Worm (Caenorhabditis elegans): Measurements from ENCODE around the gene F52C9.5.
A peak's percentile ranks its signal among the peaks of the same experiment; 100 is the strongest.

Gene F52C9.5

ce11 chrIII:5280228-5280627 lies 21.8 kb upstream of the F52C9.5 start (continued):
- TF ChIP-seq ZK546.5 (tag; optimal IDR thresholded peaks at IDR 0.05) (no peak), blmp-1 (tag; optimal IDR thresholded peaks at IDR 0.05; ENCODE audit: insufficient read depth) (no peak), F13H6.1 (tag; optimal IDR thresholded peaks at IDR 0.05) (no peak), nhr-25 (tag; optimal IDR thresholded peaks at IDR 0.05) (no peak), nhr-129 (tag; optimal IDR thresholded peaks at IDR 0.05) (peak; percentile 43), nhr-237 (tag; optimal IDR thresholded peaks at IDR 0.05) (no peak), lsy-2 (tag; optimal IDR thresholded peaks at IDR 0.05) (peak in 1 of 2 experiments; percentile 46), sem-4 (tag; optimal IDR thresholded peaks at IDR 0.05) (no peak), ama-1 (optimal IDR thresholded peaks at IDR 0.05) (no peak), skn-1 (tag; optimal IDR thresholded peaks at IDR 0.05) (no peak), nhr-21 (tag; optimal IDR thresholded peaks at IDR 0.05) (no peak)

ce11 chrIII:5285484-5285883 lies 16.5 kb upstream of the F52C9.5 start:
- no peak for TF ChIP-seq nhr-11 (tag; optimal IDR thresholded peaks at IDR 0.05)
- no peak for TF ChIP-seq Y55F3AM.14 (GFP tag; optimal IDR thresholded peaks at IDR 0.05)
- no peak for TF ChIP-seq F13H6.1 (tag; optimal IDR thresholded peaks at IDR 0.05)
- TF ChIP-seq unc-39 (tag; optimal IDR thresholded peaks at IDR 0.05) = no peak
- no peak for TF ChIP-seq mdl-1 (tag; optimal IDR thresholded peaks at IDR 0.05)
- no peak for TF ChIP-seq mbf-1 (tag; optimal IDR thresholded peaks at IDR 0.05)
- no peak for TF ChIP-seq nhr-10 (tag; optimal IDR thresholded peaks at IDR 0.05)
- no peak for TF ChIP-seq ceh-16 (tag; optimal IDR thresholded peaks at IDR 0.05)
- TF ChIP-seq nhr-21 (tag; optimal IDR thresholded peaks at IDR 0.05) = no peak
- TF ChIP-seq nhr-237 (tag; optimal IDR thresholded peaks at IDR 0.05) = no peak
- no peak for TF ChIP-seq nhr-77 (tag; optimal IDR thresholded peaks at IDR 0.05)
- TF ChIP-seq sma-3 (GFP tag; optimal IDR thresholded peaks at IDR 0.05) = no peak
- TF ChIP-seq ztf-1 (GFP tag; conservative IDR thresholded peaks at IDR 0.05) = no peak
- no peak for TF ChIP-seq sma-9 (GFP tag; optimal IDR thresholded peaks at IDR 0.05)
- no peak for TF ChIP-seq sma-9 (tag; optimal IDR thresholded peaks at IDR 0.05)
- no peak for TF ChIP-seq mab-5 (tag; optimal IDR thresholded peaks at IDR 0.05)
- TF ChIP-seq skn-1 (tag; optimal IDR thresholded peaks at IDR 0.05) = no peak

ce11 chrIII:5286205-5286604 lies 15.8 kb upstream of the F52C9.5 start, which contains the start of gene ZC395.11:
Gene ZC395.11 (minus strand): TSS chrIII:5286305.
- no peak for TF ChIP-seq ama-1 (optimal IDR thresholded peaks at IDR 0.05)
- TF ChIP-seq alr-1 (tag; optimal IDR thresholded peaks at IDR 0.05) = no peak
- TF ChIP-seq sem-4 (tag; optimal IDR thresholded peaks at IDR 0.05) = no peak
- TF ChIP-seq nhr-25 (tag; optimal IDR thresholded peaks at IDR 0.05) = no peak
- TF ChIP-seq peb-1 (tag; optimal IDR thresholded peaks at IDR 0.05) = no peak
- TF ChIP-seq dmd-4 (tag; optimal IDR thresholded peaks at IDR 0.05) = no peak
- no peak for TF ChIP-seq skn-1 (tag; optimal IDR thresholded peaks at IDR 0.05)
- TF ChIP-seq ztf-1 (GFP tag; conservative IDR thresholded peaks at IDR 0.05) = no peak
- no peak for TF ChIP-seq lin-13 (GFP tag; optimal IDR thresholded peaks at IDR 0.05)

- TF ChIP-seq alr-1 (tag; optimal IDR thresholded peaks at IDR 0.05) (no peak), blmp-1 (tag; optimal IDR thresholded peaks at IDR 0.05; ENCODE audit: insufficient read depth) (no peak), ztf-1 (GFP tag; conservative IDR thresholded peaks at IDR 0.05) (no peak), snpc-4 (tag; optimal IDR thresholded peaks at IDR 0.05) (no peak), nhr-10 (tag; optimal IDR thresholded peaks at IDR 0.05) (no peak), elt-1 (tag; optimal IDR thresholded peaks at IDR 0.05) (no peak), ama-1 (optimal IDR thresholded peaks at IDR 0.05) (no peak), ztf-11 (tag; optimal IDR thresholded peaks at IDR 0.05) (no peak), ceh-16 (tag; optimal IDR thresholded peaks at IDR 0.05) (no peak), C34F6.9 (tag; optimal IDR thresholded peaks at IDR 0.05) (no peak), mdl-1 (tag; optimal IDR thresholded peaks at IDR 0.05) (no peak), mab-5 (tag; optimal IDR thresholded peaks at IDR 0.05) (no peak), sma-9 (GFP tag; optimal IDR thresholded peaks at IDR 0.05) (no peak), sma-9 (tag; optimal IDR thresholded peaks at IDR 0.05) (no peak), lin-39 (tag; optimal IDR thresholded peaks at IDR 0.05) (no peak), F13H6.1 (tag; optimal IDR thresholded peaks at IDR 0.05) (no peak), gmeb-1 (tag; optimal IDR thresholded peaks at IDR 0.05) (no peak)
These were observed 14.1 kb upstream of the F52C9.5 start, which contains the start of gene T15B12.1 for ce11 chrIII:5287877-5288276. Gene T15B12.1 (plus strand): TSS chrIII:5288177.

ce11 chrIII:5290230-5290629 lies 11.8 kb upstream of the F52C9.5 start:
- no peak for TF ChIP-seq nhr-237 (tag; optimal IDR thresholded peaks at IDR 0.05)
- no peak for TF ChIP-seq nhr-12 (tag; optimal IDR thresholded peaks at IDR 0.05)
- no peak for TF ChIP-seq nhr-23 (tag; optimal IDR thresholded peaks at IDR 0.05)
- TF ChIP-seq zag-1 (tag; optimal IDR thresholded peaks at IDR 0.05) = no peak
- TF ChIP-seq alr-1 (tag; optimal IDR thresholded peaks at IDR 0.05) = no peak
- no peak for TF ChIP-seq dmd-4 (tag; optimal IDR thresholded peaks at IDR 0.05)
- TF ChIP-seq crh-2 (tag; optimal IDR thresholded peaks at IDR 0.05) = no peak
- TF ChIP-seq snpc-4 (tag; optimal IDR thresholded peaks at IDR 0.05) = no peak
- no peak for TF ChIP-seq ztf-4 (tag; optimal IDR thresholded peaks at IDR 0.05)
- no peak for TF ChIP-seq mab-5 (tag; optimal IDR thresholded peaks at IDR 0.05)
- no peak for TF ChIP-seq blmp-1 (tag; optimal IDR thresholded peaks at IDR 0.05; ENCODE audit: insufficient read depth)

All from whole organism, L2 larva.